Fruit fly (Drosophila melanogaster) whole organism: ENCODE measurements around the gene DnaJ-H.

Source experiments
- CG8478 ChIP-seq: fragments of >200 bp; optimal IDR thresholded peaks from 2 replicates; lab custom pipeline; 2018; ENCODE audit warnings: inconsistent platforms
- Dll ChIP-seq: fragments of >200 bp; optimal IDR thresholded peaks from 2 replicates; lab custom pipeline; 2017
- EcR ChIP-seq, 2 experiments: fragments of >200 bp; optimal IDR thresholded peaks; 2 replicates each; lab custom pipeline; 2017; ENCODE audit warnings: missing biosample characterization in 2 of 2, missing genetic modification characterization in 2 of 2, missing genetic modification reagents in 2 of 2
- pan ChIP-seq: fragments of >200 bp; optimal IDR thresholded peaks from 2 replicates; lab custom pipeline; 2017
- psq ChIP-seq: fragments of >200 bp; optimal IDR thresholded peaks from 2 replicates; lab custom pipeline; 2017
- usp ChIP-seq: fragments of >200 bp; optimal IDR thresholded peaks from 2 replicates; lab custom pipeline; 2017; ENCODE audit warnings: missing biosample characterization, missing genetic modification characterization, mixed read lengths

DNA sequence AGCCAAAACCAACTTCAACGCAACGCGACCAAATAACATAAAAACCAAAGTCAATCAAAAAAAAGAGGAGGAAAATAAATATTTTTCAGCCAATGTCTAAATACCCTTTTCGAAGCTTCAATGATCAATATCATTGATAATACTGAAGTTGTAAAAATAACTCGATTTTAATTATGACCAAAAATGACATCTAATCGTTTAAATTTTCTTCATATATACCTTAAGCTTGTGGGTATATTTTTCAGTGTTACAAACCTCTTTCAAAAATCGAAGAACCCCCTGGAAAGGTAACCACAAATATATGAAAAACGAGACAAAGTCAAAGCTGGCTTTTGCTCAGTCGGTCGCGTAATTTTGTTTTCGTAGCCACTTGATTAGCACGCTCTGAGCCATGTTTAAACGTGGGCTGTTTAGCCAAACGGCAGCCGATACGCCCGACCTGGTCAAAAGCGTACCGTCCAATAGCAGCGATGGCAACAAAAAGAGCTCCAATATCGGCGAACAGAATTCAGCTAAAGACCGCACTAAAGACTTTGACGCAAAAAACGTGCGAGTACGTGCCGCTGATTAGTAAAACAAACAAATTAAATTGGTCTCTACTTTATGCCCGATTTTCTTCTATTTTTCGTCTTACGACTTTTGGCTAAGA lies 20.7 kb downstream of the DnaJ-H start:
- no peak for TF ChIP-seq CG8478
- no peak for TF ChIP-seq Dll (lab: Kevin White, UChicago)
- TF ChIP-seq psq (lab: Kevin White, UChicago), result no peak
- no peak for TF ChIP-seq pan
- TF ChIP-seq usp (GFP tag; lab: Kevin White, UChicago), result no peak
- no peak for TF ChIP-seq EcR (GFP tag; optimal IDR thresholded peaks at IDR 0.05; lab: Kevin White, UChicago)
